Worm (Caenorhabditis elegans): Measurements from ENCODE around the gene C33H5.16.

The C33H5.16 gene

ce11 chrIV:7845585-7845984, 42.4 kb upstream of the C33H5.16 start (continued):
- no peak for TF ChIP-seq aly-2 (tag; optimal IDR thresholded peaks at IDR 0.05)
- TF ChIP-seq snpc-4 (tag; optimal IDR thresholded peaks at IDR 0.05) = no peak
- 0 out of 2 replicates have a peak, but pooled peaks have one; percentile 36 for TF ChIP-seq php-3 (GFP tag; IDR thresholded peaks at IDR 0.05)
- TF ChIP-seq hif-1 (tag; optimal IDR thresholded peaks at IDR 0.05) = peak in 1 of 2 experiments; percentile 60
- TF ChIP-seq ama-1 (optimal IDR thresholded peaks at IDR 0.05) = peak; percentile 24
- no peak for TF ChIP-seq pqm-1 (tag; optimal IDR thresholded peaks at IDR 0.05)
- TF ChIP-seq ceh-44 (GFP tag; IDR thresholded peaks at IDR 0.05) = no peak; the same call in 1 of the 2 replicates
- peak; percentile 22; the same call in 1 of the 2 replicates for TF ChIP-seq pha-4 (GFP tag; IDR thresholded peaks at IDR 0.05)
- no peak for TF ChIP-seq pha-4 (tag; optimal IDR thresholded peaks at IDR 0.05)
- TF ChIP-seq nhr-76 (tag; optimal IDR thresholded peaks at IDR 0.05) = no peak
- TF ChIP-seq nhr-41 (GFP tag; IDR thresholded peaks at IDR 0.05) = no peak
- no peak for TF ChIP-seq unc-130 (GFP tag; optimal IDR thresholded peaks at IDR 0.05)
- TF ChIP-seq zfp-2 (tag; optimal IDR thresholded peaks at IDR 0.05) = no peak
- TF ChIP-seq dmd-6 (GFP tag; IDR thresholded peaks at IDR 0.05) = peak; percentile 64
- 0 out of 2 replicates have a peak, but pooled peaks have one; percentile 11 for TF ChIP-seq F44E2.7 (GFP tag; IDR thresholded peaks at IDR 0.05)
- no peak for TF ChIP-seq R02D3.7 (tag; optimal IDR thresholded peaks at IDR 0.05)
- TF ChIP-seq spr-1 (tag; optimal IDR thresholded peaks at IDR 0.05) = peak; percentile 54
- peak; percentile 39 for TF ChIP-seq ceh-32 (tag; optimal IDR thresholded peaks at IDR 0.05; ENCODE audit: poor library complexity)
- TF ChIP-seq lin-1 (GFP tag; IDR thresholded peaks at IDR 0.05) = 0 out of 2 replicates have a peak, but pooled peaks have one; percentile 37
- TF ChIP-seq nhr-111 (GFP tag; optimal IDR thresholded peaks at IDR 0.05) = peak; percentile 13
- no peak for TF ChIP-seq Y105C5A.15 (GFP tag; IDR thresholded peaks at IDR 0.05)
- no peak for TF ChIP-seq lim-7 (GFP tag; IDR thresholded peaks at IDR 0.05)
- peak; percentile 56 to 86 for TF ChIP-seq mdl-1 (tag; optimal IDR thresholded peaks at IDR 0.05)
- TF ChIP-seq cey-2 (tag; optimal IDR thresholded peaks at IDR 0.05; ENCODE audit: borderline replicate concordance, insufficient read depth) = no peak
- TF ChIP-seq ceh-82 (tag; optimal IDR thresholded peaks at IDR 0.05) = no peak
- TF ChIP-seq sdz-12 (GFP tag; optimal IDR thresholded peaks at IDR 0.05) = no peak
- no peak for TF ChIP-seq vab-7 (GFP tag; IDR thresholded peaks at IDR 0.05)
- peak; percentile 46 for TF ChIP-seq F10B5.3 (tag; optimal IDR thresholded peaks at IDR 0.05)
- no peak for TF ChIP-seq egl-27 (tag; optimal IDR thresholded peaks at IDR 0.05)
- TF ChIP-seq mxl-2 (GFP tag; conservative IDR thresholded peaks at IDR 0.05) = no peak
- no peak for TF ChIP-seq dmd-9 (GFP tag; IDR thresholded peaks at IDR 0.05)
- TF ChIP-seq Y75B8A.6 (GFP tag; IDR thresholded peaks at IDR 0.05) = no peak
- no peak for TF ChIP-seq F49E8.2 (tag; optimal IDR thresholded peaks at IDR 0.05; ENCODE audit: borderline replicate concordance)
- TF ChIP-seq ZK337.2 (GFP tag; IDR thresholded peaks at IDR 0.05) = 0 out of 2 replicates have a peak, but pooled peaks have one; percentile 53
- no peak for TF ChIP-seq spr-3 (GFP tag; optimal IDR thresholded peaks at IDR 0.05)
- peak; percentile 99 for TF ChIP-seq aha-1 (tag)
- TF ChIP-seq Y5F2A.4 (GFP tag; optimal IDR thresholded peaks at IDR 0.05) = no peak
- TF ChIP-seq ceh-28 (tag; optimal IDR thresholded peaks at IDR 0.05) = peak; percentile 45
- TF ChIP-seq nhr-237 (tag; optimal IDR thresholded peaks at IDR 0.05) = no peak
- 0 out of 2 replicates have a peak, but pooled peaks have one; percentile 58 for TF ChIP-seq D1046.2 (GFP tag; IDR thresholded peaks at IDR 0.05)

ce11 chrIV:7844333-7844973, 41.3 kb upstream of the C33H5.16 start:
- TF ChIP-seq nhr-41 (GFP tag; IDR thresholded peaks at IDR 0.05) (0 out of 2 replicates have a peak, but pooled peaks have one; percentile 15), lsy-2 (tag; optimal IDR thresholded peaks at IDR 0.05) (peak in 1 of 2 experiments; percentile 21), nhr-77 (tag; optimal IDR thresholded peaks at IDR 0.05) (peak; percentile 56), hmg-1.1 (GFP tag; IDR thresholded peaks at IDR 0.05) (no peak), zfp-3 (GFP tag; conservative IDR thresholded peaks at IDR 0.05) (no peak), nhr-42 (GFP tag; IDR thresholded peaks at IDR 0.05) (no peak), duxl-1 (tag; optimal IDR thresholded peaks at IDR 0.05; ENCODE audit: poor library complexity) (peak; percentile 17), dve-1 (tag; optimal IDR thresholded peaks at IDR 0.05; ENCODE audit: insufficient read depth) (peak; percentile 89), nhr-102 (tag; optimal IDR thresholded peaks at IDR 0.05) (peak; percentile 57), lin-1 (GFP tag; IDR thresholded peaks at IDR 0.05) (0 out of 2 replicates have a peak, but pooled peaks have one; percentile 44), daf-16 (GFP tag; optimal IDR thresholded peaks at IDR 0.05) (peak in 1 of 2 experiments; percentile 4), daf-16 (tag; optimal IDR thresholded peaks at IDR 0.05) (peak; percentile 94), cey-2 (tag; optimal IDR thresholded peaks at IDR 0.05; ENCODE audit: borderline replicate concordance, insufficient read depth) (no peak), php-3 (GFP tag; IDR thresholded peaks at IDR 0.05) (peak; percentile 48; the same call in 1 of the 2 replicates), nhr-10 (tag; optimal IDR thresholded peaks at IDR 0.05) (no peak)
